Fruit fly (Drosophila melanogaster): Measurements from ENCODE around the gene Cat.

The Cat gene

DNA sequence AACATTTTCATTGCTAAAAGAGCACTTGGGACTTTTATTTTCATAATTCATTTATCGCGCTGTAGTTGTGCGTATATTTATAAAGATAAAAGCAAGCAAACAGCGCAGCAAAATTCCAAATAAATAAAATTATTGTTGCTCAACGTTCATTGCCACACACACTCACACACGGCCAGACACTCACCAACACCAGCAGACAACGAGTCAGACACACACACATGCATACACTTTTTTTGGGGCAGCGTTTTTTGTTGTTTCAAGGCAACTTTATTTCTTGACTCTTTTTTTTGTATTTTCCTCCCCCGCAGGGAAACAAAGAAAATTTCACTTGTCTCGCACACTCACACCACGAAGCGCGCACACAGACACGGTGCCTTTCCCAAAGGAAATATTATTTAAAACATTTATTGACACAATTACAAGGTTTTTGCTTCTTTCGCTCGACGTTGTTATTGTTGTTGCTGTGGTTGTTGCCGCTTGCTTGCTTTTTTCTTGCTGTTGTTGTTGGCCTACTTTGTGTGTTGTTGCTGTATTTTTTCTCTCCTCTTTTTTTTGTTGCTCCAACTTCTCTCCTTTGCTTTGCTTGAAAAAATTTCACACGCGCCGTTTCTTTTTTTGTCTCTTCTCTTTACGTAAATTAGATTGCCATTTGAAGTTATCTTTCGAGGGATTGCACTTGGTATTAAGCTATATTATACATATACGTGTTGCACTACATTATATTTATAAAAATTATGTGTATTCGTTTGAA, 2.3 kb upstream of the Cat start (continued):
- TF ChIP-seq Blimp-1 (GFP tag; optimal IDR thresholded peaks at IDR 0.05): no peak
- TF ChIP-seq CG9139 (GFP tag; optimal IDR thresholded peaks at IDR 0.05): peak; percentile 65
- TF ChIP-seq CG15336 (GFP tag; IDR thresholded peaks at IDR 0.05): peak; percentile 61
- peak; percentile 63 for TF ChIP-seq Ets96B (tag; optimal IDR thresholded peaks at IDR 0.05)
- TF ChIP-seq salr (GFP tag; optimal IDR thresholded peaks at IDR 0.05): peak in 1 of 2 experiments; percentile 28

- TF ChIP-seq CG8319 (GFP tag; optimal IDR thresholded peaks at IDR 0.05) (no peak), CG3032 (tag; optimal IDR thresholded peaks at IDR 0.05) (no peak), Eip78C (GFP tag) (peak; percentile 1), CG6854 (GFP tag; optimal IDR thresholded peaks at IDR 0.05) (no peak), Gug (GFP tag; IDR thresholded peaks at IDR 0.05) (no peak)
Observed at dm6 chr3L:18820638-18821382, 1.6 kb upstream of the Cat start, which contains the start of the genes CG14073 and HipHop. CG14073 (minus strand) TSS chr3L:18820675. HipHop (plus strand) TSS chr3L:18821171.

- TF ChIP-seq Blimp-1 (GFP tag; optimal IDR thresholded peaks at IDR 0.05): no peak
- TF ChIP-seq CG6854 (GFP tag; optimal IDR thresholded peaks at IDR 0.05): no peak
Observed at dm6 chr3L:18822049-18822448, 355 bp upstream of the Cat start.

dm6 chr3L:18823221-18823514, 764 bp downstream of the Cat start:
- TF ChIP-seq CG6163 (GFP tag; IDR thresholded peaks at IDR 0.05) (no peak), acj6 (GFP tag; optimal IDR thresholded peaks at IDR 0.05) (no peak), CG11294 (GFP tag; IDR thresholded peaks at IDR 0.05) (no peak), OdsH (GFP tag; optimal IDR thresholded peaks at IDR 0.05) (no peak), esn (GFP tag; optimal IDR thresholded peaks at IDR 0.05) (no peak), CG6808 (GFP tag; optimal IDR thresholded peaks at IDR 0.05) (no peak), dsx (GFP tag; optimal IDR thresholded peaks at IDR 0.05; ENCODE audit: poor library complexity, severe bottlenecking) (no peak), Sox15 (GFP tag; optimal IDR thresholded peaks at IDR 0.05) (no peak), Gug (GFP tag; IDR thresholded peaks at IDR 0.05) (no peak), CG4318 (GFP tag; optimal IDR thresholded peaks at IDR 0.05) (no peak), Smox (GFP tag; optimal IDR thresholded peaks at IDR 0.05) (no peak), Hr39 (GFP tag; optimal IDR thresholded peaks at IDR 0.05) (no peak), dac (GFP tag; optimal IDR thresholded peaks at IDR 0.05) (no peak), CG8119 (GFP tag; IDR thresholded peaks at IDR 0.05) (no peak), vri (GFP tag; optimal IDR thresholded peaks at IDR 0.05) (no peak), Hr38 (GFP tag; optimal IDR thresholded peaks at IDR 0.05) (no peak), Eip78C (GFP tag) (no peak), fd59A (GFP tag; optimal IDR thresholded peaks at IDR 0.05) (no peak), achi (GFP tag; optimal IDR thresholded peaks at IDR 0.05) (no peak)

dm6 chr3L:18823870-18824561, 1.6 kb downstream of the Cat start:
- TF ChIP-seq dsx (GFP tag; optimal IDR thresholded peaks at IDR 0.05; ENCODE audit: poor library complexity, severe bottlenecking) (peak; percentile 5), CG10631 (GFP tag; optimal IDR thresholded peaks at IDR 0.05) (no peak), svp (GFP tag) (no peak), Lpt (GFP tag; optimal IDR thresholded peaks at IDR 0.05) (peak; percentile 8), CG6163 (GFP tag; IDR thresholded peaks at IDR 0.05) (no peak), vri (GFP tag; optimal IDR thresholded peaks at IDR 0.05) (no peak), dac (GFP tag; optimal IDR thresholded peaks at IDR 0.05) (no peak), CG15336 (GFP tag; IDR thresholded peaks at IDR 0.05) (peak; percentile 19; the same call in 1 of the 2 replicates), Eip78C (GFP tag) (peak; percentile 18)
